Fruit fly (Drosophila melanogaster) whole organism, prepupa: Measurements from ENCODE around the gene CG33107.

Source experiments
- CG4318 ChIP-seq: fragments of 200-800 bp; sonication (Bioruptor generic); optimal IDR thresholded peaks from 3 replicates; lab custom pipeline; 2017; ENCODE audit warnings: missing biosample characterization, mild to moderate bottlenecking, missing genetic modification characterization
- CG6808 ChIP-seq: fragments of 200-800 bp; sonication (Bioruptor generic); optimal IDR thresholded peaks from 3 replicates; lab custom pipeline; 2017; ENCODE audit warnings: missing biosample characterization, missing genetic modification characterization, mild to moderate bottlenecking, moderate library complexity, missing genetic modification reagents
- CG6854 ChIP-seq: fragments of 200-800 bp; sonication (Bioruptor generic); optimal IDR thresholded peaks from 2 replicates; lab custom pipeline; 2017; ENCODE audit warnings: missing biosample characterization, mild to moderate bottlenecking, missing genetic modification characterization
- Met ChIP-seq: fragments of 200-800 bp; sonication (Bioruptor generic); optimal IDR thresholded peaks from 3 replicates; lab custom pipeline; 2016; ENCODE audit warnings: missing biosample characterization, missing genetic modification characterization
- OdsH ChIP-seq: fragments of 200-800 bp; sonication (Bioruptor generic); optimal IDR thresholded peaks from 3 replicates; lab custom pipeline; 2016; ENCODE audit warnings: missing biosample characterization, missing genetic modification characterization
- achi ChIP-seq: fragments of 200-800 bp; sonication (Bioruptor generic); optimal IDR thresholded peaks from 3 replicates; lab custom pipeline; 2016; ENCODE audit warnings: missing biosample characterization, missing genetic modification characterization
- acj6 ChIP-seq: fragments of 200-800 bp; sonication (Bioruptor generic); optimal IDR thresholded peaks from 3 replicates; lab custom pipeline; 2016; ENCODE audit warnings: missing biosample characterization, missing genetic modification characterization
- net ChIP-seq: fragments of 200-800 bp; sonication (Bioruptor generic); optimal IDR thresholded peaks from 3 replicates; lab custom pipeline; 2016; ENCODE audit warnings: missing biosample characterization, missing genetic modification characterization
- salr ChIP-seq, 2 experiments: fragments of 200-800 bp; sonication (Bioruptor generic); optimal IDR thresholded peaks; 3 replicates each; lab custom pipeline; 2016 to 2018; ENCODE audit warnings: missing biosample characterization in 2 of 2, missing genetic modification characterization in 2 of 2, mild to moderate bottlenecking in 1 of 2
- topi ChIP-seq: fragments of 200-800 bp; sonication (Bioruptor generic); optimal IDR thresholded peaks from 3 replicates; lab custom pipeline; 2016; ENCODE audit warnings: missing biosample characterization, missing genetic modification characterization

- no peak for TF ChIP-seq Met
- TF ChIP-seq CG6808 = no peak
- no peak for TF ChIP-seq CG6854
- TF ChIP-seq OdsH (GFP tag; lab: Kevin White, UChicago) = no peak
- TF ChIP-seq acj6 (GFP tag; lab: Kevin White, UChicago) = no peak
- no peak for TF ChIP-seq CG4318
- no peak for TF ChIP-seq salr (GFP tag; optimal IDR thresholded peaks at IDR 0.05; lab: Kevin White, UChicago)
- TF ChIP-seq net = no peak
- TF ChIP-seq topi (GFP tag; lab: Kevin White, UChicago) = no peak
- TF ChIP-seq achi (GFP tag; lab: Kevin White, UChicago) = no peak
These were observed 14.2 kb upstream of the CG33107 start for dm6 chr3R:22598759-22599158.
